Worm (Caenorhabditis elegans): Measurements from ENCODE around the gene gst-30.

ce11 chrII:4908160-4908559 lies 26.7 kb downstream of the gst-30 start:
- TF ChIP-seq daf-12 (tag; optimal IDR thresholded peaks at IDR 0.05) (no peak), dpl-1 (GFP tag; optimal IDR thresholded peaks at IDR 0.05) (no peak), spr-3 (GFP tag; optimal IDR thresholded peaks at IDR 0.05) (no peak), zag-1 (tag; optimal IDR thresholded peaks at IDR 0.05) (no peak), vab-7 (GFP tag; IDR thresholded peaks at IDR 0.05) (no peak), daf-8 (GFP tag; IDR thresholded peaks at IDR 0.05) (no peak), madf-9 (GFP tag; conservative IDR thresholded peaks at IDR 0.05) (no peak), lin-39 (tag; optimal IDR thresholded peaks at IDR 0.05) (no peak), ama-1 (optimal IDR thresholded peaks at IDR 0.05) (no peak), ceh-82 (tag; optimal IDR thresholded peaks at IDR 0.05) (no peak), fkh-10 (GFP tag; optimal IDR thresholded peaks at IDR 0.05) (no peak), zip-2 (tag; optimal IDR thresholded peaks at IDR 0.05) (no peak), lim-7 (GFP tag; IDR thresholded peaks at IDR 0.05) (no peak), nhr-42 (GFP tag; IDR thresholded peaks at IDR 0.05) (no peak)

All from whole organism, L4 larva.